Worm (Caenorhabditis elegans): ENCODE results near the gene srz-9.
A peak's percentile ranks its signal among the peaks of the same experiment; 100 is the strongest.

The srz-9 gene

DNA sequence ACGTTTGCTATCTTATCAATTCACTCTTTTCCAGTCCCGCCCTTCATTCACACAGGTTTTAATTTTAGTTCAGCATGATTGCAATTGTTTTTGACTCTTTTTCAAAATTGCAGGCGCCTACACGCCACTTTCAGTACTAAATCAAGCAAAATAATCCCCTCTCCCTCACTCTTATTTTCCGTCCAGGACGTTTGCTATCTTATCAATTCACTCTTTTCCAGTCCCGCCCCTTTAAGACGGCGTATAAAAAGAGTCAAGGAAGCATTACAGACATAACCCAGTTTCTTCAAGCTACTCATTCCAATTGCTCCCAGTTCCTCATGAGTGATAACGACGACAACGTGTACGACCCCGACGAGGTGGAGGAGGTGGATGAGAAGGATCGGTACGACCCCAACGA lies 49.1 kb upstream of the srz-9 start, which contains the start of gene Y119D3B.21 (continued):
- TF ChIP-seq ceh-27 (GFP tag; optimal IDR thresholded peaks at IDR 0.05) (no peak), ztf-3 (GFP tag; optimal IDR thresholded peaks at IDR 0.05) (no peak), nhr-179 (tag; optimal IDR thresholded peaks at IDR 0.05) (no peak), dpl-1 (GFP tag; optimal IDR thresholded peaks at IDR 0.05) (no peak), atf-7 (tag; optimal IDR thresholded peaks at IDR 0.05) (no peak), ZK185.1 (tag; optimal IDR thresholded peaks at IDR 0.05; ENCODE audit: poor library complexity, severe bottlenecking) (no peak), tbx-9 (tag; optimal IDR thresholded peaks at IDR 0.05; ENCODE audit: borderline replicate concordance) (no peak), lsl-1 (GFP tag; optimal IDR thresholded peaks at IDR 0.05) (no peak), hmg-1.2 (GFP tag; IDR thresholded peaks at IDR 0.05) (no peak), dpff-1 (tag; optimal IDR thresholded peaks at IDR 0.05) (no peak), somi-1 (GFP tag; optimal IDR thresholded peaks at IDR 0.05) (no peak), mel-28 (tag; optimal IDR thresholded peaks at IDR 0.05; ENCODE audit: borderline replicate concordance) (no peak), hrde-1 (tag; optimal IDR thresholded peaks at IDR 0.05; ENCODE audit: borderline replicate concordance) (no peak), rcor-1 (GFP tag; IDR thresholded peaks at IDR 0.05) (no peak), F37B4.10 (GFP tag; IDR thresholded peaks at IDR 0.05) (no peak), lin-26 (GFP tag; IDR thresholded peaks at IDR 0.05) (no peak), aptf-3 (GFP tag; IDR thresholded peaks at IDR 0.05) (no peak), K12H6.12 (tag; optimal IDR thresholded peaks at IDR 0.05) (no peak), hsf-1 (GFP tag; IDR thresholded peaks at IDR 0.05) (no peak), B0019.2 (GFP tag; conservative IDR thresholded peaks at IDR 0.05) (no peak), nfya-1 (tag; optimal IDR thresholded peaks at IDR 0.05; ENCODE audit: borderline replicate concordance, insufficient read depth) (no peak), nhr-90 (tag; optimal IDR thresholded peaks at IDR 0.05) (peak; percentile 23), Y95B8A.8 (GFP tag; IDR thresholded peaks at IDR 0.05) (no peak), ztf-18 (tag; optimal IDR thresholded peaks at IDR 0.05) (no peak), madf-8 (GFP tag; conservative IDR thresholded peaks at IDR 0.05) (no peak), attf-5 (GFP tag; optimal IDR thresholded peaks at IDR 0.05) (peak; percentile 34), nfyb-1 (GFP tag; IDR thresholded peaks at IDR 0.05) (no peak), zim-3 (tag; optimal IDR thresholded peaks at IDR 0.05) (no peak), F49E8.2 (tag; optimal IDR thresholded peaks at IDR 0.05; ENCODE audit: insufficient read depth) (no peak), aptf-2 (GFP tag; conservative IDR thresholded peaks at IDR 0.05) (no peak), F10E7.11 (tag; optimal IDR thresholded peaks at IDR 0.05) (no peak), B0261.1 (tag; optimal IDR thresholded peaks at IDR 0.05) (no peak), dox-1 (GFP tag; IDR thresholded peaks at IDR 0.05) (peak; percentile 65), rec-8 (tag; optimal IDR thresholded peaks at IDR 0.05) (no peak), bed-1 (GFP tag; IDR thresholded peaks at IDR 0.05) (no peak), rpc-1 (optimal IDR thresholded peaks at IDR 0.05) (no peak), rpc-1 (tag; optimal IDR thresholded peaks at IDR 0.05) (no peak), tlf-1 (GFP tag; optimal IDR thresholded peaks at IDR 0.05) (no peak), snpc-3.4 (tag; optimal IDR thresholded peaks at IDR 0.05) (no peak), nfya-2 (GFP tag; IDR thresholded peaks at IDR 0.05) (no peak), K11D2.4 (GFP tag; IDR thresholded peaks at IDR 0.05) (no peak), nhr-120 (GFP tag; IDR thresholded peaks at IDR 0.05) (no peak), T26A5.8 (tag; optimal IDR thresholded peaks at IDR 0.05) (no peak), egl-44 (GFP tag; IDR thresholded peaks at IDR 0.05) (no peak), nhr-80 (tag; optimal IDR thresholded peaks at IDR 0.05) (peak; percentile 98), let-526 (GFP tag; IDR thresholded peaks at IDR 0.05) (no peak), ceh-79 (tag; optimal IDR thresholded peaks at IDR 0.05) (no peak), snpc-4 (GFP tag; optimal IDR thresholded peaks at IDR 0.05) (no peak), snpc-4 (tag; optimal IDR thresholded peaks at IDR 0.05) (no peak), F39B2.1 (GFP tag; IDR thresholded peaks at IDR 0.05) (no peak)
